Worm (Caenorhabditis elegans): ENCODE data around the gene paic-1.

DNA sequence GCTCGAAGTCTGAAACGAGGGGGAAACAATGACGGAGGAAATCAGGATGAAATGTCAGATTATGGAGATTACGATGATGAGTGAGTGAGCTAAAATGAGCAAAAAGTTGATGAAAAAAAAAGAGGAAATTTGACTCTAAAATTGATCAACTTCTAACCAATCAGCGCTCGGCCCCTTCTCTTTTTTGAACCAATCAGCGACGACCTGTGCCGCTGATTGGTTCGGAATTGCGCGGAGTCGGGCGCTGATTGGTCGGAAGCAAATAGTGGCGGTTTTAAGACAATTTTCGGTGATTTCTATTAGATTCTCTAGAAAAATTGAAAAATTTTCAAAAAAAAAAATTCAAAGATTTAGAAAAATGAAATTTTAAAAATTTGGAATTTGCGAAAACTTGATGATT is 34.6 kb downstream of the paic-1 start:
- TF ChIP-seq elt-3 (tag; optimal IDR thresholded peaks at IDR 0.05) (no peak), lsy-2 (tag; optimal IDR thresholded peaks at IDR 0.05) (no peak), lin-39 (tag; optimal IDR thresholded peaks at IDR 0.05) (no peak), unc-55 (GFP tag; optimal IDR thresholded peaks at IDR 0.05) (no peak)

Data from whole organism, L2 larva.